Worm (Caenorhabditis elegans): ENCODE measurements around the gene cks-1.

Gene cks-1

DNA sequence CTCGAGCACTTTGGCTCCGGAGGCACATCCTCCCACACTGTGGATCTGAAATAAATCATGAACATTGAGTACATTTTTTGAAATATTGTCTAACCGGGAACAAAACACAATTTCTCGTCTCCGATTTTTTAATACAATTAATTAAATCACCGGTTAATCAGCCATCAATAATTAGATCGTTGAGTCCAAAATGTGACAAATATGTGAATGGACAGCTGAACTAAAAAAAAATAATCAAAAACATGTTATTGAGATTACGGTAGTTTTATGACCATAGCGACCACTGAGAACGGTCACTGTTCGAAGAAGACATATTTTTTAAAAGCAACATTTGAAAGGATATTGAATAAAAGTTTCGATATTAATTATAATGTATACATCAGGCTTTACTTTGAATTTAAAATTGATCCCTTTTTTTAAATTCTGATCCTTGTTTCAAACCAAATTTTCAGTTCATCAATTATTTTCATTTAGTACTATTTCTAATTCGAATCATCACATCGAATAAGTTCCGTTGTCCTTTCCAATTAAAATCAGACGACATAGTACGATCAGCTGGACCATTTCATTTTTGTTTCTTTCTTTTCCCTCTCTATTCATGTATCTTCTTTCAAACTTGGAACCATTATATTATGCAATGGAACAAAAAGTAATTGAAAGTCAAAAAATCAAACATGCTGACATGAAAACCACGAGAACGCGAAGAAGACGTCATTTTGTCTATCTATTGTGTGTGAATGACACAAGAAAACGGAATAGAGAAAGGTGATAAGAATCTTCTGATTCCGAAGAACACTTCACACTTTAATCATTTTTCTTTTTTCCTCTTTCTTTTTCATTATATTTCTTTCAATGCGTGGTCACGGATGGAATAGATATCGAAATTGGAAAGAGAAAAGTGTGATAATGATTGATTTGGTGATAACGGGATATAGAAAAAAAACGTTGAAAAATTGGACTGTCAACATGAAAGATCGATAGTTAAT lies 16.6 kb downstream of the cks-1 start (continued):
- TF ChIP-seq hmg-11 (tag; optimal IDR thresholded peaks at IDR 0.05) (no peak), mdl-1 (tag; optimal IDR thresholded peaks at IDR 0.05) (peak; percentile 73), nfya-1 (tag; optimal IDR thresholded peaks at IDR 0.05; ENCODE audit: insufficient read depth) (no peak), jun-1 (tag; optimal IDR thresholded peaks at IDR 0.05) (peak; percentile 95), nhr-67 (tag; optimal IDR thresholded peaks at IDR 0.05) (no peak), elt-3 (tag; optimal IDR thresholded peaks at IDR 0.05) (peak; percentile 95 to 99 (median 95)), aly-2 (tag; optimal IDR thresholded peaks at IDR 0.05) (no peak), fkh-10 (GFP tag; optimal IDR thresholded peaks at IDR 0.05) (no peak), ceh-28 (tag; optimal IDR thresholded peaks at IDR 0.05) (peak; percentile 64), tbx-2 (tag; optimal IDR thresholded peaks at IDR 0.05) (no peak), nhr-237 (tag; optimal IDR thresholded peaks at IDR 0.05) (no peak), R02D3.7 (tag; optimal IDR thresholded peaks at IDR 0.05) (no peak), daf-12 (tag; optimal IDR thresholded peaks at IDR 0.05) (no peak), nhr-43 (tag; optimal IDR thresholded peaks at IDR 0.05; ENCODE audit: poor library complexity, severe bottlenecking) (peak; percentile 85), nhr-76 (tag; optimal IDR thresholded peaks at IDR 0.05) (no peak)

DNA sequence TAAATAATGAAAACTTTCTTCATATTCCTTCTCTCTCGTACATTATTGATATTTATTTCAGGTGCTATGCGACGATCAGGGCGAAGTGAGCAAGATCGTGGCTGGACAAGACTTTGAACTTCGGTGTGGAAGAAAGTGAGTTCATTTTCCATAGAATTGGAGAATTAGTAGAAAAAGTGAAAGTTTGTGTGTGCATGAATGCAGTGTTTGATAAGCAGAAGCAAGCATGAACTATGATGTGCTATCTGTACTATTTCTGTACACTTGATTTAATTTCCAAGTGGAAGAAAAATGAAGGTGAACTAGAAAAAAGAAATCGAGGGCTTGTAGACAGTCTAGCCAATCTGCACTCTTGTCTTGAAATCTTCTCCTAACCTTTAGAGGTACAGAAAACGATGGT lies 18.3 kb downstream of the cks-1 start:
- peak; percentile 10 for TF ChIP-seq pha-4 (tag; optimal IDR thresholded peaks at IDR 0.05)
- no peak for TF ChIP-seq daf-12 (tag; optimal IDR thresholded peaks at IDR 0.05)
- no peak for TF ChIP-seq ZK546.5 (tag; optimal IDR thresholded peaks at IDR 0.05)
- no peak for TF ChIP-seq nhr-67 (tag; optimal IDR thresholded peaks at IDR 0.05)
- TF ChIP-seq elt-2 (tag; optimal IDR thresholded peaks at IDR 0.05), result peak; percentile 92
- TF ChIP-seq pqm-1 (tag; optimal IDR thresholded peaks at IDR 0.05), result peak; percentile 74
- no peak for TF ChIP-seq ceh-9 (tag; optimal IDR thresholded peaks at IDR 0.05)
- TF ChIP-seq egl-5 (tag; optimal IDR thresholded peaks at IDR 0.05), result no peak
- TF ChIP-seq ztf-11 (tag; optimal IDR thresholded peaks at IDR 0.05), result no peak

DNA sequence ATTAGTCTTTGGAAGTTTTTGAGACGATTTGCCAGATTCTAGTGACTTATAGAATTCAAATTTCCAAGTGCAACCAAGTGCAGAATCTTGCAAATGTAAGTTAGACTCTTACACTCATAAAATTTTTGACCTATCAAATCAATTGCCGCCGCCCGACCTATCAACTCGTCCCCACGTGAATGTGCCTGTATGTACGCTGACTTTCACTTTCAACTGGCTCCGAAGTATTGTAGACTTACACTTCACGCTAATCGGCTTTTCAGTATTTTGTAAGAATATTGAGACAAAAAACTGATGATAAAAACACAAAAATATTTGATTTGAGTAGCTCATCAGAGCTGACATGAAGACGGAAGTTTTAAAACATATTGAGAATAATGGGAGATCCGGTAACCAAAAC lies 19.1 kb downstream of the cks-1 start:
- TF ChIP-seq pqm-1 (tag; optimal IDR thresholded peaks at IDR 0.05), result peak; percentile 62
- peak; percentile 70 for TF ChIP-seq nfya-1 (tag; optimal IDR thresholded peaks at IDR 0.05; ENCODE audit: insufficient read depth)
- TF ChIP-seq elt-2 (tag; optimal IDR thresholded peaks at IDR 0.05), result peak; percentile 80
- TF ChIP-seq ceh-82 (tag; optimal IDR thresholded peaks at IDR 0.05), result no peak

DNA sequence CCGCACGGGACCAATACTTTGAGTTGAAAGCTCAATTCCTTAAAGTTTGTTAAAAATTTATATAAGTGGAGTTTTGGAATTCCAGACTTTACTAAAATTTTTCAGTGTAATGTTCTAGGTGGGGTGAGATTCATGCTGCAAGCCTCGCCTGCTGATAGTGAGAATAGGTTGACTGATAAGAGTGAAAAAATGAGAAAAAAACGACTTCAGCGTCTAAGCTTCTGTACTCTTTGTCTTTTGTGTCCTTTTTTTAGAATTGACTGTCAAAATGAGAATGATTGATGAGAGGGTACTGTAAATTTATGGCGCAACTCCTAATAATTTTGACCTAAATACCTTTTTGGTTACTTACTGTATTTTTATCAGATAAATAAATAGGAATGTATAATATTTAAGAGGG lies 20.5 kb downstream of the cks-1 start:
- TF ChIP-seq nhr-76 (tag; optimal IDR thresholded peaks at IDR 0.05) (no peak), eor-1 (tag; optimal IDR thresholded peaks at IDR 0.05) (no peak), snpc-4 (tag; optimal IDR thresholded peaks at IDR 0.05) (no peak), pha-4 (tag; optimal IDR thresholded peaks at IDR 0.05) (peak; percentile 8), egl-27 (tag; optimal IDR thresholded peaks at IDR 0.05) (peak; percentile 25), elt-2 (tag; optimal IDR thresholded peaks at IDR 0.05) (peak; percentile 77), nhr-237 (tag; optimal IDR thresholded peaks at IDR 0.05) (no peak), fos-1 (tag; optimal IDR thresholded peaks at IDR 0.05) (no peak), tbx-2 (tag; optimal IDR thresholded peaks at IDR 0.05) (no peak), fkh-10 (GFP tag; optimal IDR thresholded peaks at IDR 0.05) (no peak), jun-1 (tag; optimal IDR thresholded peaks at IDR 0.05) (no peak), daf-12 (tag; optimal IDR thresholded peaks at IDR 0.05) (no peak), ztf-11 (tag; optimal IDR thresholded peaks at IDR 0.05) (no peak), pqm-1 (tag; optimal IDR thresholded peaks at IDR 0.05) (peak; percentile 43), hmg-11 (tag; optimal IDR thresholded peaks at IDR 0.05) (no peak)

DNA sequence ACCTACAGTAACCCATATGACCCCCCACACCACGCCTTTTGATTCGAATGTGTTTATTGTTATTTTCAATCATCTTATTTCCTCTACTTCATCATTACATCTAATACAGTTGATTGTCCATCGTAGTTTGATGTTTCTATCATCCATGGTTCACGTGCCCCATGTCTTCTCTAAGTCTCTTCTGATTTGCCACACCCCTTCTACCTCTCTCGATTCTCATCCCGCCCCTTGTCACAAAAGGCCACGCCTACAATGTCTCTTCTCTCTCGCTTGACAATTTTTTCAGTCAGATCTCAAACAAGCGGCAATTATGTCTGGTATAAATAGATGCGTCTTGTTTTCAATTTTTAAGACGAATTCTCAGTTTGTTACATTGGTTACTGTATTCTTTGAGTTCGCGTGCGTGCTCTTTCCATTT lies 21.3 kb downstream of the cks-1 start:
- no peak for TF ChIP-seq nhr-77 (tag; optimal IDR thresholded peaks at IDR 0.05)
- TF ChIP-seq nhr-237 (tag; optimal IDR thresholded peaks at IDR 0.05), result no peak
- peak; percentile 53 for TF ChIP-seq pqm-1 (tag; optimal IDR thresholded peaks at IDR 0.05)
- peak; percentile 73 for TF ChIP-seq nfya-1 (tag; optimal IDR thresholded peaks at IDR 0.05; ENCODE audit: insufficient read depth)
- no peak for TF ChIP-seq nhr-11 (tag; optimal IDR thresholded peaks at IDR 0.05)
- no peak for TF ChIP-seq ceh-16 (tag; optimal IDR thresholded peaks at IDR 0.05)
- peak; percentile 84 for TF ChIP-seq nhr-43 (tag; optimal IDR thresholded peaks at IDR 0.05; ENCODE audit: poor library complexity, severe bottlenecking)
- peak; percentile 69 for TF ChIP-seq mdl-1 (tag; optimal IDR thresholded peaks at IDR 0.05)
- peak; percentile 23 for TF ChIP-seq skn-1 (tag; optimal IDR thresholded peaks at IDR 0.05)
- peak; percentile 51 for TF ChIP-seq ama-1 (optimal IDR thresholded peaks at IDR 0.05)
- TF ChIP-seq unc-62 (GFP tag; optimal IDR thresholded peaks at IDR 0.05), result no peak
- no peak for TF ChIP-seq nhr-12 (tag; optimal IDR thresholded peaks at IDR 0.05)
- peak; percentile 32 for TF ChIP-seq lsy-12 (tag; optimal IDR thresholded peaks at IDR 0.05)
- TF ChIP-seq fkh-10 (GFP tag; optimal IDR thresholded peaks at IDR 0.05), result no peak
- TF ChIP-seq elt-2 (tag; optimal IDR thresholded peaks at IDR 0.05), result peak; percentile 78
- TF ChIP-seq fkh-2 (tag; optimal IDR thresholded peaks at IDR 0.05), result no peak
- peak; percentile 54 for TF ChIP-seq mml-1 (tag; optimal IDR thresholded peaks at IDR 0.05)
- peak in 1 of 3 experiments; percentile 6 for TF ChIP-seq elt-3 (tag; optimal IDR thresholded peaks at IDR 0.05)
- peak; percentile 71 for TF ChIP-seq nhr-25 (tag; optimal IDR thresholded peaks at IDR 0.05)
- no peak for TF ChIP-seq lin-39 (tag; optimal IDR thresholded peaks at IDR 0.05)
- peak; percentile 42 for TF ChIP-seq ceh-28 (tag; optimal IDR thresholded peaks at IDR 0.05)
- peak; percentile 78 for TF ChIP-seq nhr-76 (tag; optimal IDR thresholded peaks at IDR 0.05)
- TF ChIP-seq nhr-23 (tag; optimal IDR thresholded peaks at IDR 0.05), result peak; percentile 63

All from whole organism, L3 larva.